Worm (Caenorhabditis elegans) whole organism, mixed stage, embryonic: ENCODE results near the gene ZK675.4.

Source experiments
- M03D4.4 ChIP-seq: sonication (generic microtip); optimal IDR thresholded peaks from 2 replicates; lab custom pipeline; 2017; ENCODE audit warnings: mild to moderate bottlenecking, missing genetic modification characterization, missing compliant biosample characterization
- bed-3 ChIP-seq: fragments of 200-800 bp; sonication (Bioruptor generic); optimal IDR thresholded peaks from 3 replicates; lab custom pipeline; 2018; ENCODE audit warnings: mild to moderate bottlenecking, missing genetic modification characterization, moderate library complexity, missing compliant biosample characterization
- blmp-1 ChIP-seq: fragments of 150-350 bp; optimal IDR thresholded peaks from 2 replicates; lab custom pipeline; 2014; ENCODE audit warnings: missing biosample characterization, missing genetic modification characterization
- ceh-39 ChIP-seq: fragments of 150-350 bp; optimal IDR thresholded peaks from 2 replicates; lab custom pipeline; 2014; ENCODE audit warnings: missing biosample characterization, missing genetic modification characterization
- ceh-83 ChIP-seq: fragments of 200-800 bp; sonication (Bioruptor generic); optimal IDR thresholded peaks from 2 replicates; lab custom pipeline; 2018; ENCODE audit warnings: mild to moderate bottlenecking, missing genetic modification characterization, missing compliant biosample characterization
- ces-1 ChIP-seq: fragments of 150-350 bp; optimal IDR thresholded peaks from 2 replicates; lab custom pipeline; 2014; ENCODE audit warnings: missing biosample characterization, missing genetic modification reagents, missing genetic modification characterization
- cnd-1 ChIP-seq: fragments of 200-800 bp; sonication (Bioruptor generic); optimal IDR thresholded peaks from 2 replicates; lab custom pipeline; 2018; ENCODE audit warnings: mild to moderate bottlenecking, missing genetic modification characterization, missing compliant biosample characterization
- drap-1 ChIP-seq: fragments of 200-800 bp; sonication (Bioruptor generic); optimal IDR thresholded peaks from 3 replicates; lab custom pipeline; 2018; ENCODE audit warnings: mild to moderate bottlenecking, missing genetic modification characterization, missing compliant biosample characterization
- elt-3 ChIP-seq: fragments of 150-350 bp; optimal IDR thresholded peaks from 2 replicates; lab custom pipeline; 2014; ENCODE audit warnings: missing biosample characterization, missing genetic modification characterization
- flh-1 ChIP-seq: fragments of 200-800 bp; sonication (Bioruptor generic); optimal IDR thresholded peaks from 2 replicates; lab custom pipeline; 2018; ENCODE audit warnings: mild to moderate bottlenecking, missing genetic modification characterization, moderate library complexity, missing compliant biosample characterization
- ham-2 ChIP-seq: fragments of 200-800 bp; sonication (Bioruptor generic); optimal IDR thresholded peaks from 2 replicates; lab custom pipeline; 2018; ENCODE audit warnings: mild to moderate bottlenecking, missing genetic modification characterization, missing compliant biosample characterization
- hlh-1 ChIP-seq: fragments of 150-350 bp; optimal IDR thresholded peaks from 2 replicates; lab custom pipeline; 2014; ENCODE audit warnings: missing biosample characterization, missing genetic modification reagents, missing genetic modification characterization
- lin-13 ChIP-seq: fragments of 150-350 bp; optimal IDR thresholded peaks from 2 replicates; lab custom pipeline; 2014; ENCODE audit warnings: missing biosample characterization, missing genetic modification characterization
- lin-32 ChIP-seq: fragments of 200-800 bp; sonication (Bioruptor generic); optimal IDR thresholded peaks from 2 replicates; lab custom pipeline; 2018; ENCODE audit warnings: mild to moderate bottlenecking, missing genetic modification characterization, missing compliant biosample characterization
- lsy-2 ChIP-seq: fragments of 150-350 bp; optimal IDR thresholded peaks from 2 replicates; lab custom pipeline; 2014; ENCODE audit warnings: missing biosample characterization, missing genetic modification characterization
- mab-5 ChIP-seq: fragments of 150-350 bp; optimal IDR thresholded peaks from 2 replicates; lab custom pipeline; 2014; ENCODE audit warnings: missing biosample characterization, missing genetic modification characterization
- mep-1 ChIP-seq: fragments of 150-350 bp; optimal IDR thresholded peaks from 2 replicates; lab custom pipeline; 2017; ENCODE audit warnings: missing biosample characterization, missing genetic modification reagents, missing genetic modification characterization, inconsistent platforms
- mls-2 ChIP-seq: sonication (generic microtip); optimal IDR thresholded peaks from 2 replicates; lab custom pipeline; 2016; ENCODE audit warnings: mild to moderate bottlenecking, missing genetic modification characterization, moderate library complexity, missing compliant biosample characterization
- nhr-12 ChIP-seq: fragments of 150-350 bp; optimal IDR thresholded peaks from 2 replicates; lab custom pipeline; 2014; ENCODE audit warnings: missing biosample characterization, missing genetic modification characterization
- nhr-2 ChIP-seq: fragments of 150-350 bp; optimal IDR thresholded peaks from 2 replicates; lab custom pipeline; 2014; ENCODE audit warnings: missing biosample characterization, missing genetic modification characterization
- nhr-28 ChIP-seq: fragments of 150-350 bp; optimal IDR thresholded peaks from 2 replicates; lab custom pipeline; 2014; ENCODE audit warnings: missing biosample characterization, missing genetic modification characterization
- nhr-76 ChIP-seq: sonication (generic microtip); optimal IDR thresholded peaks from 2 replicates; lab custom pipeline; 2017; ENCODE audit warnings: missing biosample characterization, missing genetic modification characterization
- pha-4 ChIP-seq: fragments of 150-350 bp; optimal IDR thresholded peaks from 2 replicates; lab custom pipeline; 2018; ENCODE audit warnings: missing biosample characterization, missing genetic modification reagents, missing genetic modification characterization
- sem-2 ChIP-seq: fragments of 200-800 bp; sonication (Bioruptor generic); optimal IDR thresholded peaks from 2 replicates; lab custom pipeline; 2018; ENCODE audit warnings: mild to moderate bottlenecking, missing genetic modification characterization, missing compliant biosample characterization
- snpc-4 ChIP-seq: fragments of 150-350 bp; optimal IDR thresholded peaks from 2 replicates; lab custom pipeline; 2014; ENCODE audit warnings: missing biosample characterization, missing genetic modification characterization
- sptf-1 ChIP-seq: sonication (generic microtip); optimal IDR thresholded peaks from 2 replicates; lab custom pipeline; 2017; ENCODE audit warnings: mild to moderate bottlenecking, missing genetic modification characterization, moderate library complexity, missing compliant biosample characterization
- tbx-8 ChIP-seq: fragments of 200-800 bp; sonication (Bioruptor generic); optimal IDR thresholded peaks from 2 replicates; lab custom pipeline; 2018; ENCODE audit warnings: mild to moderate bottlenecking, missing genetic modification characterization, moderate library complexity, missing compliant biosample characterization
- unc-120 ChIP-seq: sonication (generic microtip); optimal IDR thresholded peaks from 2 replicates; lab custom pipeline; 2017; ENCODE audit warnings: missing genetic modification characterization, missing compliant biosample characterization; ENCODE audit not compliant: poor library complexity, severe bottlenecking
- unc-39 ChIP-seq: fragments of 150-350 bp; optimal IDR thresholded peaks from 2 replicates; lab custom pipeline; 2014; ENCODE audit warnings: missing biosample characterization, missing genetic modification characterization
- unc-62 ChIP-seq: fragments of 150-350 bp; optimal IDR thresholded peaks from 2 replicates; lab custom pipeline; 2014; ENCODE audit warnings: missing biosample characterization, missing genetic modification reagents, missing genetic modification characterization
- zip-8 ChIP-seq: fragments of 150-350 bp; optimal IDR thresholded peaks from 2 replicates; lab custom pipeline; 2014; ENCODE audit warnings: missing biosample characterization, missing genetic modification characterization
- ztf-11 ChIP-seq: fragments of 150-350 bp; optimal IDR thresholded peaks from 2 replicates; lab custom pipeline; 2014; ENCODE audit warnings: missing biosample characterization, missing genetic modification characterization

Gene ZK675.4

ce11 chrII:7921155-7921554 is 10.0 kb downstream of the ZK675.4 start:
- TF ChIP-seq ces-1 (GFP tag; lab: Kevin White, UChicago) = peak; percentile 94
- TF ChIP-seq tbx-8 = no peak
- TF ChIP-seq M03D4.4 (tag; lab: Kevin White, UChicago) = no peak
- TF ChIP-seq, all 35 proteins: peak for 1

DNA sequence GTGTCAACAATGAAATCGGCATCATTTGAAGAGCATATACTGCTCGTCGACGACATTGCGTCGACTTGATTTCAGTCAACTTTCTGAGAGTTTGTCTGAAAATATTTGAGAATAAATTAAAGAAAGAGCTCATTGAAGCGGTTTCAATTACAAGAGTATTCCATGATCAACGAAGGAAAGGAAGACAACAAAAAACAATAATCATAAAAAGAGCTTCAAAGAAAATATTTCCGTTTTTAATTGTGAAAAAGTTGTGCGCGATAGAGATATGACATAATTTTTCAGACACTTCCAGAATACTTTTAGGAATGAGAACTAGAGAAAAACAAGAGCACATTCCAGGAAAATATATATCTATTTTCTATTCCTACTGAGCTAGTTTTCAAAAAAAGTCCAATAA is 17.5 kb downstream of the ZK675.4 start, which contains the start of gene spv-1:
Gene spv-1, minus strand, starts transcription at position 101 of the 400 bp plus-strand sequence.
- TF ChIP-seq bed-3 (GFP tag; lab: Kevin White, UChicago) (no peak), ztf-11 (tag; lab: Kevin White, UChicago) (no peak), unc-120 (tag; lab: Kevin White, UChicago) (no peak), pha-4 (no peak), unc-62 (GFP tag; lab: Kevin White, UChicago) (no peak), snpc-4 (tag; lab: Kevin White, UChicago) (no peak), blmp-1 (tag; lab: Kevin White, UChicago) (no peak), sem-2 (no peak), lsy-2 (tag; lab: Kevin White, UChicago) (no peak), tbx-8 (no peak), ceh-83 (GFP tag; lab: Kevin White, UChicago) (no peak), ces-1 (GFP tag; lab: Kevin White, UChicago) (no peak), ham-2 (GFP tag; lab: Kevin White, UChicago) (no peak), nhr-12 (no peak), elt-3 (tag; lab: Kevin White, UChicago) (no peak), lin-13 (tag; lab: Kevin White, UChicago) (no peak), lin-32 (GFP tag; lab: Kevin White, UChicago) (no peak)

DNA sequence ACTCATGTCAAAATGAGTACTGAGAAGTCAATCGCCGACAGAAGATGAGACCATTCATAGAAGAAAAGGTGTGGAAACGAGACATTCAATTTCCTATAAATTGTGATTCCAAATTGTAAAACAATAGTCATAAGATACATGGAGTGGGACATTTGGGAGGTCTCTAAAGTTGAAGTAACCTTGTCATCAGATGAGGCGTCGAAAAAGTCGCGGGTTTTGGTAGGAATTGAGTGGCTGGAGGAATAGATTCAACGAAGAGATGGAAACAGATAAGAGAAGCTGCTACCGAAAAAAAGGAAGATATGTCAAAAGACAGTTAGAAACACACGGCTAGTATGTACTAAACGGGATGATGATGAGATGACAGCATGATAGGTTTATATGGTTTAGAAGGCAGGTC is 19.6 kb downstream of the ZK675.4 start:
- TF ChIP-seq M03D4.4 (tag; lab: Kevin White, UChicago) (no peak), nhr-28 (tag; lab: Kevin White, UChicago) (no peak), mls-2 (tag; lab: Kevin White, UChicago) (no peak), ceh-39 (no peak), nhr-2 (tag; lab: Kevin White, UChicago) (no peak), flh-1 (GFP tag; lab: Kevin White, UChicago) (no peak), lsy-2 (tag; lab: Kevin White, UChicago) (no peak), pha-4 (no peak), mep-1 (tag; lab: Kevin White, UChicago) (no peak), elt-3 (tag; lab: Kevin White, UChicago) (no peak), drap-1 (GFP tag; lab: Kevin White, UChicago) (no peak), sem-2 (no peak), unc-120 (tag; lab: Kevin White, UChicago) (no peak)

DNA sequence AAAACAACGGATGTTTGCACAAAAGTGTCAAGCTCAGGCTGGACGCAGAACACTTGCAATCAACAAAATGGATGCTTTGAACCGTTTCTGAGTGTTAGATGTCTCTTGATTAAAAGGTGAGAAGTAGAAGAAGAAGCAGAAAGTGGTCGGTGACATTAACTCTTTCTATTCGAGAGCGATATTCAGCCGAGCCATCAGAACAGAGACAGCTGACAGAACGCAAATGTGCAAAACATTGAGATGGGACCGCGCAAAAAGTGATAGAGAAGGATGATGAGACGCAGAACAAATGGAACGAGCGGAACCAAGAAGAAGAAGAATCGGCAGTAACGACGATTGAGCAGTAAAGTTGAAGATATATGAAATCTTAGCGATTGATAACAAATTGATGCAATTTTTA is 24.5 kb downstream of the ZK675.4 start:
- TF ChIP-seq flh-1 (GFP tag; lab: Kevin White, UChicago) = no peak
- TF ChIP-seq drap-1 (GFP tag; lab: Kevin White, UChicago) = no peak
- peak; percentile 23 for TF ChIP-seq unc-120 (tag; lab: Kevin White, UChicago)
- peak; percentile 97 for TF ChIP-seq hlh-1
- TF ChIP-seq elt-3 (tag; lab: Kevin White, UChicago) = no peak
- TF ChIP-seq cnd-1 (tag; lab: Kevin White, UChicago) = no peak
- peak; percentile 7 for TF ChIP-seq unc-62 (GFP tag; lab: Kevin White, UChicago)
- no peak for TF ChIP-seq bed-3 (GFP tag; lab: Kevin White, UChicago)
- TF ChIP-seq nhr-76 = no peak
- TF ChIP-seq ces-1 (GFP tag; lab: Kevin White, UChicago) = no peak
- TF ChIP-seq lin-32 (GFP tag; lab: Kevin White, UChicago) = no peak
- no peak for TF ChIP-seq zip-8 (tag; lab: Kevin White, UChicago)
- no peak for TF ChIP-seq mep-1 (tag; lab: Kevin White, UChicago)
- TF ChIP-seq, all 35 proteins: peak for 3

- TF ChIP-seq mab-5 (tag; lab: Kevin White, UChicago) (no peak), unc-39 (tag; lab: Kevin White, UChicago) (no peak), mep-1 (tag; lab: Kevin White, UChicago) (no peak), sem-2 (no peak), mls-2 (tag; lab: Kevin White, UChicago) (no peak), pha-4 (no peak), sptf-1 (tag; lab: Kevin White, UChicago) (no peak), lin-13 (tag; lab: Kevin White, UChicago) (no peak), zip-8 (tag; lab: Kevin White, UChicago) (no peak), ceh-39 (no peak), nhr-12 (no peak), unc-62 (GFP tag; lab: Kevin White, UChicago) (no peak), unc-120 (tag; lab: Kevin White, UChicago) (no peak), ces-1 (GFP tag; lab: Kevin White, UChicago) (no peak), bed-3 (GFP tag; lab: Kevin White, UChicago) (no peak), flh-1 (GFP tag; lab: Kevin White, UChicago) (no peak)
Observed at ce11 chrII:7938078-7938477, 27.0 kb downstream of the ZK675.4 start, which contains the start of gene ZK669.2. Gene ZK669.2 (minus strand): TSS chrII:7938178.
